Comparison of ENCODE assay signal across 1 fruit fly cellular context in the genomic region with DNA sequence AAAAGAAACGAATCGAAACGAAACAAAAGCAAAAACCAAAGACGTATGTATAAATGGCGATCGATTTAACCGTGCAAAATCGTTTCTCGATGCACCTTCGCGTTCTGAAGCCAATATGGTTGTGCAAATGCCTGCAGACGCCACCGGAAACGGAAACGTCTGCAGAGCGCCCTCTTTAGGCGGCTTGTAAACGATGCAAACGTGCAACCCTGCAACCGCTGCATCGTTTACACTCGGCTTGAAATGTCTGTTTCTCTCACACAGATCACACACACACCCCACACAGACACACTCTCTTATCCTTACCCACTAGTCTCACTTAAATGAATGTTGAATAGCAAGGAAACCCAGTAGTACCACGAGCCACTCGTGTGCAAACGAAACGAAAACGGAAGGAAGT.
TF ChIP-seq lines count a peak whose summit lies in the region.

No protein-coding gene starts in this region.

TF ChIP-seq in whole organism, embryonic, 481 proteins besides CTCF, POLR2A, EP300 and RAD21 (continued from another document and continues in another):
- TF ChIP-seq Dll (GFP tag; IDR thresholded peaks at IDR 0.05; lab: Robert Waterston, UW; ENCODE audit: partially characterized antibody) = no peak
- peak in 1 of 2 experiments; percentile 14 for TF ChIP-seq bsh (GFP tag; optimal IDR thresholded peaks at IDR 0.05; lab: Kevin White, UChicago)
- no peak for TF ChIP-seq NfI (GFP tag; optimal IDR thresholded peaks at IDR 0.05; lab: Kevin White, UChicago)
- no peak for TF ChIP-seq unpg (GFP tag; optimal IDR thresholded peaks at IDR 0.05; lab: Kevin White, UChicago)
- no peak for TF ChIP-seq Hmx (GFP tag; optimal IDR thresholded peaks at IDR 0.05; lab: Kevin White, UChicago)
- no peak for TF ChIP-seq CG16813 (GFP tag; IDR thresholded peaks at IDR 0.05; lab: Robert Waterston, UW; ENCODE audit: partially characterized antibody)
- no peak for TF ChIP-seq CG6175 (GFP tag; IDR thresholded peaks at IDR 0.05; lab: Robert Waterston, UW)
- TF ChIP-seq CG7372 (GFP tag; IDR thresholded peaks at IDR 0.05; lab: Robert Waterston, UW) = no peak
- no peak for TF ChIP-seq chn (GFP tag; optimal IDR thresholded peaks at IDR 0.05; lab: Kevin White, UChicago)
- no peak for TF ChIP-seq CoRest (tag; optimal IDR thresholded peaks at IDR 0.05; lab: Kevin White, UChicago)
- TF ChIP-seq Xbp1 (GFP tag; optimal IDR thresholded peaks at IDR 0.05; lab: Kevin White, UChicago) = no peak
- no peak for TF ChIP-seq H15 (GFP tag; IDR thresholded peaks at IDR 0.05; lab: Robert Waterston, UW)
- TF ChIP-seq so (GFP tag; IDR thresholded peaks at IDR 0.05; lab: Robert Waterston, UW) = no peak
- TF ChIP-seq p53 (GFP tag; optimal IDR thresholded peaks at IDR 0.05; lab: Kevin White, UChicago) = peak; percentile 6
- peak; percentile 87 for TF ChIP-seq CG7271 (tag; optimal IDR thresholded peaks at IDR 0.05; lab: Kevin White, UChicago)
- no peak for TF ChIP-seq ro (GFP tag; IDR thresholded peaks at IDR 0.05; lab: Robert Waterston, UW)
- TF ChIP-seq odd (GFP tag; optimal IDR thresholded peaks at IDR 0.05; lab: Kevin White, UChicago) = no peak
- no peak for TF ChIP-seq Fer1 (GFP tag; optimal IDR thresholded peaks at IDR 0.05; lab: Kevin White, UChicago)
- no peak for TF ChIP-seq Rfx (GFP tag; IDR thresholded peaks at IDR 0.05; lab: Robert Waterston, UW)
- TF ChIP-seq CG6689 (GFP tag; IDR thresholded peaks at IDR 0.05; lab: Robert Waterston, UW) = no peak
- TF ChIP-seq CG4404 (GFP tag; IDR thresholded peaks at IDR 0.05; lab: Robert Waterston, UW) = no peak
- TF ChIP-seq br (optimal IDR thresholded peaks at IDR 0.05; lab: Kevin White, UChicago) = no peak
- no peak for TF ChIP-seq peb (GFP tag; IDR thresholded peaks at IDR 0.05; lab: Robert Waterston, UW)
- TF ChIP-seq Trl (optimal IDR thresholded peaks at IDR 0.05; lab: Kevin White, UChicago) = no peak
- no peak for TF ChIP-seq Trl (GFP tag; optimal IDR thresholded peaks at IDR 0.05; lab: Kevin White, UChicago)
- no peak for TF ChIP-seq da (GFP tag; optimal IDR thresholded peaks at IDR 0.05; lab: Kevin White, UChicago)
- no peak for TF ChIP-seq lilli (GFP tag; optimal IDR thresholded peaks at IDR 0.05; lab: Kevin White, UChicago)
- no peak for TF ChIP-seq ken (GFP tag; IDR thresholded peaks at IDR 0.05; lab: Robert Waterston, UW)
- no peak for TF ChIP-seq Blimp-1 (GFP tag; optimal IDR thresholded peaks at IDR 0.05; lab: Kevin White, UChicago)
- no peak for TF ChIP-seq corto (GFP tag; optimal IDR thresholded peaks at IDR 0.05; lab: Kevin White, UChicago)
- TF ChIP-seq esg (GFP tag; conservative IDR thresholded peaks at IDR 0.05; lab: Robert Waterston, UW) = no peak
- TF ChIP-seq Scr (GFP tag; IDR thresholded peaks at IDR 0.05; lab: Robert Waterston, UW; ENCODE audit: partially characterized antibody) = no peak
- no peak for TF ChIP-seq CG10366 (GFP tag; IDR thresholded peaks at IDR 0.05; lab: Robert Waterston, UW)
- TF ChIP-seq Usf (GFP tag; optimal IDR thresholded peaks at IDR 0.05; lab: Kevin White, UChicago) = no peak
- TF ChIP-seq jigr1 (GFP tag; IDR thresholded peaks at IDR 0.05; lab: Robert Waterston, UW) = no peak
- TF ChIP-seq Oli (tag; optimal IDR thresholded peaks at IDR 0.05; lab: Kevin White, UChicago) = no peak
- no peak for TF ChIP-seq CG2875 (GFP tag; optimal IDR thresholded peaks at IDR 0.05; lab: Kevin White, UChicago)
- TF ChIP-seq YL-1 (GFP tag; optimal IDR thresholded peaks at IDR 0.05; lab: Kevin White, UChicago) = no peak
- TF ChIP-seq trem (tag; optimal IDR thresholded peaks at IDR 0.05; lab: Kevin White, UChicago) = peak; percentile 8
- TF ChIP-seq CG2120 (GFP tag; optimal IDR thresholded peaks at IDR 0.05; lab: Kevin White, UChicago) = no peak
- no peak for TF ChIP-seq Sox100B (GFP tag; optimal IDR thresholded peaks at IDR 0.05; lab: Kevin White, UChicago)
- TF ChIP-seq ATbp (GFP tag; optimal IDR thresholded peaks at IDR 0.05; lab: Kevin White, UChicago) = no peak
- TF ChIP-seq eve (GFP tag; optimal IDR thresholded peaks at IDR 0.05; lab: Kevin White, UChicago) = no peak
- TF ChIP-seq tll (GFP tag; optimal IDR thresholded peaks at IDR 0.05; lab: Kevin White, UChicago) = no peak
- TF ChIP-seq ssp (GFP tag; IDR thresholded peaks at IDR 0.05; lab: Robert Waterston, UW) = no peak
- no peak for TF ChIP-seq Hr78 (GFP tag; optimal IDR thresholded peaks at IDR 0.05; lab: Kevin White, UChicago)
- no peak for TF ChIP-seq CG1832 (GFP tag; optimal IDR thresholded peaks at IDR 0.05; lab: Kevin White, UChicago)
- TF ChIP-seq CG4730 (GFP tag; IDR thresholded peaks at IDR 0.05; lab: Robert Waterston, UW) = no peak
- TF ChIP-seq CG10147 (GFP tag; optimal IDR thresholded peaks at IDR 0.05; lab: Kevin White, UChicago) = no peak
- no peak for TF ChIP-seq dimm (GFP tag; IDR thresholded peaks at IDR 0.05; lab: Robert Waterston, UW)
- TF ChIP-seq Fer2 (tag; optimal IDR thresholded peaks at IDR 0.05; lab: Kevin White, UChicago) = no peak
- TF ChIP-seq Bteb2 (GFP tag; optimal IDR thresholded peaks at IDR 0.05; lab: Kevin White, UChicago) = no peak
- TF ChIP-seq MESR4 (GFP tag; optimal IDR thresholded peaks at IDR 0.05; lab: Kevin White, UChicago) = no peak
- TF ChIP-seq scrt (GFP tag; optimal IDR thresholded peaks at IDR 0.05; lab: Kevin White, UChicago) = no peak
- no peak for TF ChIP-seq Gug (GFP tag; IDR thresholded peaks at IDR 0.05; lab: Robert Waterston, UW)
- peak; percentile 53 for TF ChIP-seq phol (tag; optimal IDR thresholded peaks at IDR 0.05; lab: Kevin White, UChicago)
- no peak for TF ChIP-seq klu (GFP tag; IDR thresholded peaks at IDR 0.05; lab: Robert Waterston, UW)
- TF ChIP-seq CG2129 (GFP tag; IDR thresholded peaks at IDR 0.05; lab: Robert Waterston, UW; ENCODE audit: partially characterized antibody) = no peak
- no peak for TF ChIP-seq CG9437 (GFP tag; optimal IDR thresholded peaks at IDR 0.05; lab: Kevin White, UChicago)
- no peak for TF ChIP-seq CG18476 (GFP tag; optimal IDR thresholded peaks at IDR 0.05; lab: Kevin White, UChicago)
- TF ChIP-seq cad (GFP tag; optimal IDR thresholded peaks at IDR 0.05; lab: Kevin White, UChicago) = no peak
- TF ChIP-seq tgo (GFP tag; IDR thresholded peaks at IDR 0.05; lab: Robert Waterston, UW) = no peak
- no peak for TF ChIP-seq pzg (GFP tag; optimal IDR thresholded peaks at IDR 0.05; lab: Kevin White, UChicago)
- no peak for TF ChIP-seq inv (GFP tag; IDR thresholded peaks at IDR 0.05; lab: Robert Waterston, UW; ENCODE audit: partially characterized antibody)
- TF ChIP-seq E2f2 (GFP tag; IDR thresholded peaks at IDR 0.05; lab: Robert Waterston, UW) = no peak
- TF ChIP-seq gro (GFP tag; optimal IDR thresholded peaks at IDR 0.05; lab: Kevin White, UChicago) = no peak
- peak; percentile 2 for TF ChIP-seq CG30431 (GFP tag; optimal IDR thresholded peaks at IDR 0.05; lab: Kevin White, UChicago)
- TF ChIP-seq Lim3 (GFP tag; IDR thresholded peaks at IDR 0.05; lab: Robert Waterston, UW) = no peak
- TF ChIP-seq Pdp1 (GFP tag; optimal IDR thresholded peaks at IDR 0.05; lab: Kevin White, UChicago) = no peak
- no peak for TF ChIP-seq pan (optimal IDR thresholded peaks at IDR 0.05; lab: Kevin White, UChicago)
- TF ChIP-seq pan (GFP tag; optimal IDR thresholded peaks at IDR 0.05 in 1 of 2, IDR thresholded peaks at IDR 0.05 in 1 of 2) = no peak
- no peak for TF ChIP-seq PHDP (tag; optimal IDR thresholded peaks at IDR 0.05; lab: Kevin White, UChicago)
- TF ChIP-seq CG1529 (GFP tag; optimal IDR thresholded peaks at IDR 0.05; lab: Kevin White, UChicago) = no peak
- TF ChIP-seq ac (GFP tag; optimal IDR thresholded peaks at IDR 0.05; lab: Kevin White, UChicago) = peak; percentile 80
- TF ChIP-seq CG8765 (GFP tag; IDR thresholded peaks at IDR 0.05; lab: Robert Waterston, UW) = no peak
- TF ChIP-seq sug (tag; optimal IDR thresholded peaks at IDR 0.05; lab: Kevin White, UChicago) = no peak
- TF ChIP-seq CG1647 (GFP tag; optimal IDR thresholded peaks at IDR 0.05; lab: Kevin White, UChicago) = no peak
- TF ChIP-seq CG8290 (GFP tag; optimal IDR thresholded peaks at IDR 0.05; lab: Kevin White, UChicago) = peak; percentile 31
- TF ChIP-seq CG8290 (tag; optimal IDR thresholded peaks at IDR 0.05; lab: Kevin White, UChicago) = peak in 1 of 2 experiments; percentile 65
- TF ChIP-seq zen2 (GFP tag; IDR thresholded peaks at IDR 0.05; lab: Robert Waterston, UW; ENCODE audit: partially characterized antibody) = no peak
- no peak for TF ChIP-seq gcm (GFP tag; optimal IDR thresholded peaks at IDR 0.05; lab: Kevin White, UChicago)
- TF ChIP-seq CG9797 (GFP tag; optimal IDR thresholded peaks at IDR 0.05; lab: Kevin White, UChicago) = peak; percentile 17
- peak; percentile 85 for TF ChIP-seq stwl (tag; optimal IDR thresholded peaks at IDR 0.05; lab: Kevin White, UChicago)
- no peak for TF ChIP-seq CG6654 (GFP tag; optimal IDR thresholded peaks at IDR 0.05; lab: Kevin White, UChicago)
- TF ChIP-seq lmd (GFP tag; IDR thresholded peaks at IDR 0.05; lab: Robert Waterston, UW) = no peak
- TF ChIP-seq CG9876 (GFP tag; optimal IDR thresholded peaks at IDR 0.05; lab: Kevin White, UChicago) = peak; percentile 9
- TF ChIP-seq CG18599 (GFP tag; optimal IDR thresholded peaks at IDR 0.05; lab: Kevin White, UChicago) = no peak
- no peak for TF ChIP-seq CG11085 (GFP tag; IDR thresholded peaks at IDR 0.05; lab: Robert Waterston, UW)
- TF ChIP-seq CG32772 (GFP tag; IDR thresholded peaks at IDR 0.05; lab: Robert Waterston, UW) = no peak
- TF ChIP-seq CG31224 (GFP tag; IDR thresholded peaks at IDR 0.05; lab: Robert Waterston, UW) = no peak
- TF ChIP-seq MTF-1 (GFP tag; optimal IDR thresholded peaks at IDR 0.05; lab: Kevin White, UChicago; ENCODE audit: borderline replicate concordance) = peak; percentile 47
- TF ChIP-seq CG31441 (GFP tag; IDR thresholded peaks at IDR 0.05; lab: Robert Waterston, UW) = no peak
- TF ChIP-seq CG3838 (GFP tag; optimal IDR thresholded peaks at IDR 0.05; lab: Kevin White, UChicago) = no peak
- TF ChIP-seq sens (GFP tag; lab: Kevin White, UChicago) = peak; percentile 58
- no peak for TF ChIP-seq E2f1 (GFP tag; IDR thresholded peaks at IDR 0.05; lab: Robert Waterston, UW)
- TF ChIP-seq ham (GFP tag; IDR thresholded peaks at IDR 0.05; lab: Robert Waterston, UW) = no peak
- no peak for TF ChIP-seq mam (GFP tag; optimal IDR thresholded peaks at IDR 0.05; lab: Kevin White, UChicago)
- peak; percentile 73 for TF ChIP-seq CG15479 (GFP tag; optimal IDR thresholded peaks at IDR 0.05; lab: Kevin White, UChicago)
- no peak for TF ChIP-seq Dad (GFP tag; optimal IDR thresholded peaks at IDR 0.05; lab: Kevin White, UChicago)
- no peak for TF ChIP-seq hth (optimal IDR thresholded peaks at IDR 0.05; lab: Kevin White, UChicago)
- no peak for TF ChIP-seq seq (GFP tag; IDR thresholded peaks at IDR 0.05; lab: Robert Waterston, UW)
- TF ChIP-seq insv (GFP tag; optimal IDR thresholded peaks at IDR 0.05; lab: Kevin White, UChicago) = no peak
- TF ChIP-seq Nf-YB (GFP tag; optimal IDR thresholded peaks at IDR 0.05; lab: Kevin White, UChicago) = no peak
- TF ChIP-seq Hsf (GFP tag; optimal IDR thresholded peaks at IDR 0.05; lab: Kevin White, UChicago) = no peak
- no peak for TF ChIP-seq rib (GFP tag; IDR thresholded peaks at IDR 0.05; lab: Robert Waterston, UW)
- no peak for TF ChIP-seq unc-4 (GFP tag; IDR thresholded peaks at IDR 0.05; lab: Robert Waterston, UW; ENCODE audit: partially characterized antibody)
- TF ChIP-seq bbx (GFP tag; IDR thresholded peaks at IDR 0.05; lab: Robert Waterston, UW; ENCODE audit: partially characterized antibody) = no peak
- TF ChIP-seq CG10209 (GFP tag; optimal IDR thresholded peaks at IDR 0.05; lab: Kevin White, UChicago) = no peak
- TF ChIP-seq Ravus (GFP tag; IDR thresholded peaks at IDR 0.05; lab: Robert Waterston, UW) = no peak
- TF ChIP-seq Spps (tag; optimal IDR thresholded peaks at IDR 0.05; lab: Kevin White, UChicago) = no peak
- TF ChIP-seq Nf-YA (GFP tag; IDR thresholded peaks at IDR 0.05; lab: Robert Waterston, UW) = no peak
- TF ChIP-seq dpn (GFP tag; optimal IDR thresholded peaks at IDR 0.05; lab: Kevin White, UChicago) = no peak
- no peak for TF ChIP-seq Max (GFP tag; optimal IDR thresholded peaks at IDR 0.05; lab: Kevin White, UChicago)
- TF ChIP-seq CG10543 (GFP tag; optimal IDR thresholded peaks at IDR 0.05; lab: Kevin White, UChicago) = no peak
- no peak for TF ChIP-seq row (GFP tag; IDR thresholded peaks at IDR 0.05; lab: Robert Waterston, UW)
- no peak for TF ChIP-seq tap (tag; optimal IDR thresholded peaks at IDR 0.05; lab: Kevin White, UChicago)
- TF ChIP-seq fd64A (GFP tag; optimal IDR thresholded peaks at IDR 0.05; lab: Kevin White, UChicago) = no peak
- TF ChIP-seq CG16815 (GFP tag; optimal IDR thresholded peaks at IDR 0.05; lab: Kevin White, UChicago) = no peak
- TF ChIP-seq tx (GFP tag; optimal IDR thresholded peaks at IDR 0.05; lab: Kevin White, UChicago) = no peak
- no peak for TF ChIP-seq vnd (GFP tag; IDR thresholded peaks at IDR 0.05; lab: Robert Waterston, UW; ENCODE audit: partially characterized antibody)
- TF ChIP-seq CG3407 (GFP tag; optimal IDR thresholded peaks at IDR 0.05; lab: Kevin White, UChicago) = peak; percentile 4
- no peak for TF ChIP-seq mld (GFP tag; IDR thresholded peaks at IDR 0.05; lab: Robert Waterston, UW; ENCODE audit: partially characterized antibody)
- no peak for TF ChIP-seq CG7357 (GFP tag; IDR thresholded peaks at IDR 0.05; lab: Robert Waterston, UW)
- no peak for TF ChIP-seq BEAF-32 (GFP tag; optimal IDR thresholded peaks at IDR 0.05; lab: Kevin White, UChicago)
- no peak for TF ChIP-seq al (GFP tag; IDR thresholded peaks at IDR 0.05; lab: Robert Waterston, UW)
- TF ChIP-seq CG9727 (GFP tag; optimal IDR thresholded peaks at IDR 0.05; lab: Kevin White, UChicago) = peak; percentile 49
- TF ChIP-seq repo (GFP tag; optimal IDR thresholded peaks at IDR 0.05; lab: Kevin White, UChicago) = no peak
- TF ChIP-seq CG32767 (GFP tag; IDR thresholded peaks at IDR 0.05; lab: Robert Waterston, UW) = no peak
- no peak for TF ChIP-seq Dp (GFP tag; optimal IDR thresholded peaks at IDR 0.05; lab: Kevin White, UChicago)
- TF ChIP-seq CG34376 (GFP tag; optimal IDR thresholded peaks at IDR 0.05; lab: Kevin White, UChicago) = no peak
- no peak for TF ChIP-seq CG17612 (GFP tag; IDR thresholded peaks at IDR 0.05; lab: Robert Waterston, UW)
- TF ChIP-seq HmgZ (tag; optimal IDR thresholded peaks at IDR 0.05; lab: Kevin White, UChicago) = no peak
- no peak for TF ChIP-seq Sin3A (optimal IDR thresholded peaks at IDR 0.05; lab: Kevin White, UChicago)
- no peak for TF ChIP-seq gsb (GFP tag; IDR thresholded peaks at IDR 0.05; lab: Robert Waterston, UW)
- TF ChIP-seq CG16863 (GFP tag; optimal IDR thresholded peaks at IDR 0.05; lab: Kevin White, UChicago) = no peak
- TF ChIP-seq pfk (GFP tag; optimal IDR thresholded peaks at IDR 0.05; lab: Kevin White, UChicago) = no peak
